Worm (Caenorhabditis elegans): ENCODE results near the gene T27E9.6.

- no peak for TF ChIP-seq unc-62 (GFP tag; optimal IDR thresholded peaks at IDR 0.05 in 1 of 2)
- no peak for TF ChIP-seq unc-62 (tag; optimal IDR thresholded peaks at IDR 0.05)
- TF ChIP-seq php-3 (GFP tag; IDR thresholded peaks at IDR 0.05), result no peak
- TF ChIP-seq snpc-4 (tag; optimal IDR thresholded peaks at IDR 0.05), result no peak
- TF ChIP-seq vab-7 (GFP tag; IDR thresholded peaks at IDR 0.05), result no peak
- no peak for TF ChIP-seq ces-1 (GFP tag; optimal IDR thresholded peaks at IDR 0.05)
- no peak for TF ChIP-seq ama-1 (optimal IDR thresholded peaks at IDR 0.05)
- no peak for TF ChIP-seq unc-39 (tag; optimal IDR thresholded peaks at IDR 0.05)
- TF ChIP-seq nhr-77 (tag; optimal IDR thresholded peaks at IDR 0.05), result no peak
- TF ChIP-seq ZK337.2 (GFP tag; IDR thresholded peaks at IDR 0.05), result no peak
- TF ChIP-seq lin-29 (GFP tag; IDR thresholded peaks at IDR 0.05), result no peak
- no peak for TF ChIP-seq F26F4.8 (GFP tag; conservative IDR thresholded peaks at IDR 0.05)
- no peak for TF ChIP-seq lin-39 (tag; optimal IDR thresholded peaks at IDR 0.05)
- peak; percentile 36 for TF ChIP-seq lin-38 (GFP tag; IDR thresholded peaks at IDR 0.05)
- TF ChIP-seq pqm-1 (tag; optimal IDR thresholded peaks at IDR 0.05), result no peak
These were observed 50.5 kb downstream of the T27E9.6 start, which contains the start of gene cope-1 for ce11 chrIII:13426036-13426435.
